Worm (Caenorhabditis elegans) whole organism, early embryonic: ENCODE results near the gene T20D3.6.

ENCODE experiments used
- B0310.2 ChIP-seq: sonication (generic microtip); optimal IDR thresholded peaks from 2 replicates; lab custom pipeline; 2016; ENCODE audit warnings: mild to moderate bottlenecking, missing genetic modification characterization, missing compliant biosample characterization
- F13C5.2 ChIP-seq: sonication (generic microtip); optimal IDR thresholded peaks from 2 replicates; lab custom pipeline; 2017; ENCODE audit warnings: mild to moderate bottlenecking, missing genetic modification characterization, inconsistent platforms, missing compliant biosample characterization
- aly-1 ChIP-seq: sonication (generic microtip); optimal IDR thresholded peaks from 2 replicates; lab custom pipeline; 2016; ENCODE audit warnings: missing genetic modification characterization, missing compliant biosample characterization
- ama-1 ChIP-seq: fragments of 150-350 bp; optimal IDR thresholded peaks from 2 replicates; lab custom pipeline; 2014
- ceh-13 ChIP-seq: fragments of 200-800 bp; sonication (Bioruptor generic); optimal IDR thresholded peaks from 2 replicates; lab custom pipeline; 2018; ENCODE audit warnings: mild to moderate bottlenecking, missing genetic modification characterization, missing compliant biosample characterization
- ceh-36 ChIP-seq: sonication (generic microtip); optimal IDR thresholded peaks from 2 replicates; lab custom pipeline; 2016; ENCODE audit warnings: missing genetic modification characterization, inconsistent platforms, missing compliant biosample characterization
- flt-1 ChIP-seq: fragments of 200-800 bp; sonication (Bioruptor generic); IDR thresholded peaks from 2 replicates; pipeline ENCODE4 v1.3.6; 2022; ENCODE audit warnings: missing genetic modification characterization, missing compliant biosample characterization
- hmbx-1 ChIP-seq: sonication (generic microtip); optimal IDR thresholded peaks from 2 replicates; lab custom pipeline; 2016; ENCODE audit warnings: mild to moderate bottlenecking, missing genetic modification characterization, missing compliant biosample characterization
- hmg-4 ChIP-seq: fragments of 200-800 bp; sonication (Bioruptor generic); optimal IDR thresholded peaks from 2 replicates; lab custom pipeline; 2018; ENCODE audit warnings: mild to moderate bottlenecking, missing genetic modification characterization, missing compliant biosample characterization
- sea-1 ChIP-seq: fragments of 200-800 bp; sonication (Bioruptor generic); conservative IDR thresholded peaks from 2 replicates; pipeline ENCODE4 v1.3.6; 2022; ENCODE audit warnings: missing genetic modification characterization, missing compliant biosample characterization
- tbx-11 ChIP-seq: fragments of 200-800 bp; sonication (Bioruptor generic); IDR thresholded peaks from 2 replicates; pipeline ENCODE4 v1.3.6; 2022; ENCODE audit warnings: missing genetic modification characterization, missing compliant biosample characterization
- tbx-37 ChIP-seq: fragments of 200-800 bp; sonication (Bioruptor generic); conservative IDR thresholded peaks from 2 replicates; pipeline ENCODE4 v1.3.6; 2022; ENCODE audit warnings: missing genetic modification reagents, missing genetic modification characterization, missing compliant biosample characterization
- tra-4 ChIP-seq: sonication (generic microtip); optimal IDR thresholded peaks from 2 replicates; lab custom pipeline; 2017; ENCODE audit warnings: missing genetic modification characterization, missing compliant biosample characterization

ce11 chrIV:9316068-9316681 lies 22.9 kb downstream of the T20D3.6 start, which contains the start of the genes F49C12.9 and rpn-7:
- TF ChIP-seq B0310.2 (tag; lab: Kevin White, UChicago): no peak
- TF ChIP-seq flt-1 (GFP tag; lab: Robert Waterston, UW): no peak; the same call in 1 of the 2 replicates
- no peak for TF ChIP-seq tra-4 (tag; lab: Kevin White, UChicago)
- no peak for TF ChIP-seq hmbx-1 (tag; lab: Kevin White, UChicago)
- TF ChIP-seq ama-1 (lab: Kevin White, UChicago): no peak
- peak; percentile 91 for TF ChIP-seq F13C5.2 (tag; lab: Kevin White, UChicago)
- peak; percentile 43; the same call in 1 of the 2 replicates for TF ChIP-seq tbx-37
- TF ChIP-seq ceh-36 (tag; lab: Kevin White, UChicago): peak; percentile 58
- TF ChIP-seq tbx-11: peak; percentile 62; the same call in 1 of the 2 replicates
- peak; percentile 15 for TF ChIP-seq ceh-13
- no peak for TF ChIP-seq hmg-4 (GFP tag; lab: Kevin White, UChicago)
- TF ChIP-seq aly-1 (tag; lab: Kevin White, UChicago): peak; percentile 38
- peak; percentile 68 for TF ChIP-seq sea-1 (GFP tag; lab: Robert Waterston, UW)
